Worm (Caenorhabditis elegans): Measurements from ENCODE around the gene cept-2.

Gene cept-2

DNA sequence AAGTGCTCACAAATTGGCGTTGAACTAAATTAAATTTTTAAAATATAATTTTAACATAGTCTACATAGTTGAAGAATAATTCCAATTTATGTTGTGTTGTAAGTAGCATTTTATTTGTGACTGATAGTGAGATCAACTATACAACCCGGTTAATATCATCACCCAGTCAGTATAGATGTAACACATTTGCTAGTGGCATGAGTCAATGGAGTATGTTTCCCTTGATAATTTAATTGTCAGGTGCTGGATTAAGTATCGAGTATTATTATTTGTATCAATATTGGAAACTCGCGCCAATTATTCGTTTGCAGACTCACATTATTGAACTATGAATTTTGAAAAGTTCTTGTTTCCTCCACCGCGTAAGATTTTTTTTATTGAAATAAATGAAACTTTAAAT lies 12.7 kb upstream of the cept-2 start, which contains the start of gene srm-5:
Gene srm-5 (plus strand): TSS at position 301 of the 400 bp plus-strand sequence.
- TF ChIP-seq bed-1 (GFP tag; IDR thresholded peaks at IDR 0.05), result no peak
- TF ChIP-seq lin-35 (GFP tag; optimal IDR thresholded peaks at IDR 0.05), result no peak
- TF ChIP-seq zfh-2 (GFP tag; conservative IDR thresholded peaks at IDR 0.05), result no peak
- no peak for TF ChIP-seq F57A8.1 (GFP tag; optimal IDR thresholded peaks at IDR 0.05)
- no peak for TF ChIP-seq lin-26 (GFP tag; IDR thresholded peaks at IDR 0.05)
- TF ChIP-seq T26A5.8 (tag; optimal IDR thresholded peaks at IDR 0.05), result no peak
- no peak for TF ChIP-seq T07F8.4 (tag; optimal IDR thresholded peaks at IDR 0.05)
- TF ChIP-seq nfya-1 (tag; optimal IDR thresholded peaks at IDR 0.05; ENCODE audit: borderline replicate concordance, insufficient read depth), result no peak
- no peak for TF ChIP-seq lag-1 (GFP tag; IDR thresholded peaks at IDR 0.05)
- no peak for TF ChIP-seq mxl-1 (tag; optimal IDR thresholded peaks at IDR 0.05)

DNA sequence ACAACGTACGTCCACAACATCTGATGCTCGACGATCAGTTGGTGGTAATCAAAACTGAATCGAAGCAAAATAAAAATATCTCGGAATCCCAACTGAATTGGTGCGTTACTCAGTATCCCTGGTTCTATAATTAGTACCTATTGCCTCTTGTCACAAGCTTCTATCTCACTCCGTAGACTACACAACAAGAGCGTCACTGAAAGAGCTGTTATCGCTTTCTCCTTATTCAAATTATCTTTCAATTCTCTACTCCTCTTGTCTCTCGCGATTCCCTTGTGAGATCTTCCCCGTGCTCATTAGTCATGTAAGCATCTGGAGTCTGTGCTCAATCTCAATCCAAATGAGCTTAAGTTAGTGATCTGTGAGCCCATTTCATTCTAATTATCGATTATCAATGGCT lies 10.9 kb upstream of the cept-2 start, which contains the start of gene srm-6:
Gene srm-6 (plus strand): TSS at position 301 of the 400 bp plus-strand sequence.
- TF ChIP-seq let-526 (GFP tag; IDR thresholded peaks at IDR 0.05), result no peak
- no peak for TF ChIP-seq hmg-1.2 (GFP tag; IDR thresholded peaks at IDR 0.05)
- no peak for TF ChIP-seq dpff-1 (tag; optimal IDR thresholded peaks at IDR 0.05)
- TF ChIP-seq B0019.2 (GFP tag; conservative IDR thresholded peaks at IDR 0.05), result no peak
- TF ChIP-seq F37B4.10 (GFP tag; IDR thresholded peaks at IDR 0.05), result no peak
- TF ChIP-seq madf-6 (GFP tag; IDR thresholded peaks at IDR 0.05), result no peak
- no peak for TF ChIP-seq tbx-9 (tag; optimal IDR thresholded peaks at IDR 0.05; ENCODE audit: borderline replicate concordance)
- TF ChIP-seq ceh-79 (tag; optimal IDR thresholded peaks at IDR 0.05), result no peak
- no peak for TF ChIP-seq lsy-27 (tag; optimal IDR thresholded peaks at IDR 0.05; ENCODE audit: borderline replicate concordance, insufficient read depth)
- TF ChIP-seq ceh-91 (GFP tag; IDR thresholded peaks at IDR 0.05), result no peak
- TF ChIP-seq repo-1 (tag; optimal IDR thresholded peaks at IDR 0.05), result no peak
- TF ChIP-seq Y53F4B.3 (GFP tag; IDR thresholded peaks at IDR 0.05), result no peak
- TF ChIP-seq egl-44 (GFP tag; IDR thresholded peaks at IDR 0.05), result no peak

DNA sequence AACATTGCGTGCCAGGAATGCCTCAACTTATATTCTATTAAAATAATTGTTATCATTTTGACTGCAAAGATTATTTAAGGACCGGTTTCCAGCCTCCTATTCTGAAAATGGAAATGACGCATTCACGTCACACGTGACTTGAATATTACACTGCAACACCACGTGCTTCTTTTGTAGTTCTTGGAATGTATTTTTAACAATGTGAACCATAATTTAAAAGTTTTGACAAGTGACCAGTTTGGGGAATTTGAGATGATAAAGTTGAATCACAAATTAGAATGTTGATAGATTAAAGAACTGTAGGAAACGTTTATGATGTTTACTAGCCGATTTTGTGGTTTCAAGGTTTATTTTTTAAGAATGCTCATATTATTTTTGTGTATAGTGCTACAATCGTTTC lies 5.9 kb upstream of the cept-2 start, which contains the start of gene F47B8.10:
Gene F47B8.10 (plus strand): TSS at position 301 of the 400 bp plus-strand sequence.
- no peak for TF ChIP-seq pha-4 (tag; optimal IDR thresholded peaks at IDR 0.05)
- no peak for TF ChIP-seq chd-7 (tag; optimal IDR thresholded peaks at IDR 0.05)
- no peak for TF ChIP-seq F57A8.1 (GFP tag; optimal IDR thresholded peaks at IDR 0.05)
- no peak for TF ChIP-seq madf-3 (GFP tag; IDR thresholded peaks at IDR 0.05)
- no peak for TF ChIP-seq F52B5.7 (tag; optimal IDR thresholded peaks at IDR 0.05)
- no peak for TF ChIP-seq Y56A3A.18 (GFP tag; IDR thresholded peaks at IDR 0.05)
- no peak for TF ChIP-seq lin-54 (GFP tag; optimal IDR thresholded peaks at IDR 0.05)
- TF ChIP-seq F39B2.1 (GFP tag; IDR thresholded peaks at IDR 0.05), result no peak
- no peak for TF ChIP-seq hsf-1 (GFP tag; IDR thresholded peaks at IDR 0.05)
- no peak for TF ChIP-seq attf-6 (GFP tag; IDR thresholded peaks at IDR 0.05)
- no peak for TF ChIP-seq madf-6 (GFP tag; IDR thresholded peaks at IDR 0.05)
- no peak for TF ChIP-seq mel-28 (tag; optimal IDR thresholded peaks at IDR 0.05; ENCODE audit: borderline replicate concordance)
- TF ChIP-seq tbx-9 (tag; optimal IDR thresholded peaks at IDR 0.05; ENCODE audit: borderline replicate concordance), result no peak
- TF ChIP-seq gei-17 (GFP tag; optimal IDR thresholded peaks at IDR 0.05), result no peak
- no peak for TF ChIP-seq mes-4 (tag; optimal IDR thresholded peaks at IDR 0.05)
- no peak for TF ChIP-seq mxl-1 (tag; optimal IDR thresholded peaks at IDR 0.05)
- TF ChIP-seq nhr-90 (tag; optimal IDR thresholded peaks at IDR 0.05), result no peak
